Worm (Caenorhabditis elegans): ENCODE results near the gene K09E9.3.

K09E9.3 gene

DNA sequence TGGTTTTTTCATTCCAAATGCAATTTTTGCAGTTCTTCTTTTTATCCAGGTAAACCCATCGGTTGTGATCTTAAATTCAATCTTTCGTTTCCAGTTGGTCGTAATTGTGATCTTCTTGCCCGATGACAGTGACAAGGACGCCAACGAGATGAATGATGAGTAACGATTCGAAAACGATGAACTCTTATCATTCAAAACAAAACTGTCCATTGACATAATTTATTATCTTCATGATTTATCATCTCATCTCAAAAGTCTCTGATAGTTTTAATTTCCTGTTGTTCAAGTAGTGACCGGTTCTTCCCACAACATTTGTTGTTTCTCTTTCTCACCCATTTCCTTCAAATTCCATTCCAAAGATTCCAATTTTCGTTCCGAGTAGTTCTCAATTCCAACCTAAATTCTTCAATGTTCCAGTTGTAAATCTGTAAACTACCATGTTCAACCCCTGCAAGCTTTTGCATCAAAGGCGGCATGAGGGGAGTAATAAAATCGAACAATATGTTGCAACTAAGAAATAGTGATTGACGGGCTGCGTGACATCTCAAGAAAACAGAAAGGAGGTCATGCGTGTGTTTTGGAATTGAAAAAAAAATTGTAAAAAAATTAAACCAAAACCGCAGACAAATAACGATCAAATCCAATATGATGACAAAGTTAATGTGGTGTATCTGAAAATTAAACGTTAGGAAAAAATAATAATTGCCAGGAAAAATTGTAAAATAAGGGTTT is 12.7 kb upstream of the K09E9.3 start (continued):
- TF ChIP-seq mcd-1 (GFP tag; IDR thresholded peaks at IDR 0.05) (no peak), snpc-1.1 (tag; optimal IDR thresholded peaks at IDR 0.05; ENCODE audit: insufficient read depth) (no peak)

- peak; percentile 67 for TF ChIP-seq atf-7 (tag; optimal IDR thresholded peaks at IDR 0.05)
- TF ChIP-seq snpc-3.4 (tag; optimal IDR thresholded peaks at IDR 0.05), result no peak
- TF ChIP-seq nhr-80 (tag; optimal IDR thresholded peaks at IDR 0.05), result peak; percentile 39
- TF ChIP-seq sptf-2 (GFP tag; optimal IDR thresholded peaks at IDR 0.05), result no peak
These were observed 8.4 kb upstream of the K09E9.3 start for ce11 chrX:15622041-15622440.

ce11 chrX:15621001-15621400 is 7.4 kb upstream of the K09E9.3 start:
- no peak for TF ChIP-seq ZK185.1 (tag; optimal IDR thresholded peaks at IDR 0.05; ENCODE audit: poor library complexity, severe bottlenecking)
- 0 out of 2 replicates have a peak, but pooled peaks have one; percentile 30 for TF ChIP-seq ztf-25 (GFP tag; IDR thresholded peaks at IDR 0.05)
- no peak for TF ChIP-seq ztf-3 (GFP tag; optimal IDR thresholded peaks at IDR 0.05)
- TF ChIP-seq Y53F4B.3 (GFP tag; IDR thresholded peaks at IDR 0.05), result no peak
- TF ChIP-seq egrh-3 (GFP tag; IDR thresholded peaks at IDR 0.05), result peak; percentile 59; the same call in 1 of the 2 replicates
- no peak for TF ChIP-seq rpc-1 (optimal IDR thresholded peaks at IDR 0.05)
- peak; percentile 16 for TF ChIP-seq rpc-1 (tag; optimal IDR thresholded peaks at IDR 0.05)

ce11 chrX:15620200-15620599 is 6.6 kb upstream of the K09E9.3 start, which contains the start of gene K09E9.1:
Gene K09E9.1, plus strand, starts transcription at chrX:15620500.
- TF ChIP-seq let-607 (tag; optimal IDR thresholded peaks at IDR 0.05) (no peak), hlh-26 (GFP tag; conservative IDR thresholded peaks at IDR 0.05) (no peak), Y79H2A.3 (GFP tag; conservative IDR thresholded peaks at IDR 0.05) (no peak), ceh-58 (GFP tag; IDR thresholded peaks at IDR 0.05) (no peak), F10E7.11 (tag; optimal IDR thresholded peaks at IDR 0.05) (no peak), ekl-4 (GFP tag; IDR thresholded peaks at IDR 0.05) (no peak), madf-3 (GFP tag; IDR thresholded peaks at IDR 0.05) (no peak), snpc-3.4 (tag; optimal IDR thresholded peaks at IDR 0.05) (no peak), Y95B8A.8 (GFP tag; IDR thresholded peaks at IDR 0.05) (no peak), C06A6.2 (GFP tag; conservative IDR thresholded peaks at IDR 0.05) (no peak), snpc-4 (GFP tag; optimal IDR thresholded peaks at IDR 0.05) (no peak), snpc-4 (tag; optimal IDR thresholded peaks at IDR 0.05) (no peak), attf-5 (GFP tag; optimal IDR thresholded peaks at IDR 0.05) (no peak), unc-130 (GFP tag; optimal IDR thresholded peaks at IDR 0.05) (no peak), F33H1.4 (GFP tag; IDR thresholded peaks at IDR 0.05) (no peak), sptf-2 (GFP tag; optimal IDR thresholded peaks at IDR 0.05) (no peak), F52B5.7 (tag; optimal IDR thresholded peaks at IDR 0.05) (no peak), egrh-3 (GFP tag; IDR thresholded peaks at IDR 0.05) (no peak), mel-28 (tag; optimal IDR thresholded peaks at IDR 0.05; ENCODE audit: borderline replicate concordance) (no peak)

ce11 chrX:15619273-15619672 is 5.7 kb upstream of the K09E9.3 start:
- TF ChIP-seq ztf-22 (GFP tag; optimal IDR thresholded peaks at IDR 0.05), result no peak
- TF ChIP-seq tbx-9 (tag; optimal IDR thresholded peaks at IDR 0.05; ENCODE audit: borderline replicate concordance), result no peak
- no peak for TF ChIP-seq ceh-58 (GFP tag; IDR thresholded peaks at IDR 0.05)
- peak; percentile 43; the same call in 1 of the 2 replicates for TF ChIP-seq dox-1 (GFP tag; IDR thresholded peaks at IDR 0.05)
- no peak for TF ChIP-seq Y95B8A.8 (GFP tag; IDR thresholded peaks at IDR 0.05)
- TF ChIP-seq egl-44 (GFP tag; IDR thresholded peaks at IDR 0.05), result no peak
- TF ChIP-seq cebp-1 (GFP tag; IDR thresholded peaks at IDR 0.05), result no peak
- no peak for TF ChIP-seq cebp-1 (tag; optimal IDR thresholded peaks at IDR 0.05)
- TF ChIP-seq Y53G8AR.9 (GFP tag; conservative IDR thresholded peaks at IDR 0.05), result no peak
- no peak for TF ChIP-seq egrh-3 (GFP tag; IDR thresholded peaks at IDR 0.05)
- TF ChIP-seq zfh-2 (GFP tag; conservative IDR thresholded peaks at IDR 0.05), result no peak
- no peak for TF ChIP-seq ama-1 (optimal IDR thresholded peaks at IDR 0.05)
- no peak for TF ChIP-seq ama-1 (GFP tag; optimal IDR thresholded peaks at IDR 0.05)
- peak; percentile 12 for TF ChIP-seq ztf-18 (tag; optimal IDR thresholded peaks at IDR 0.05)
- no peak for TF ChIP-seq dpl-1 (GFP tag; optimal IDR thresholded peaks at IDR 0.05)
- TF ChIP-seq rec-8 (tag; optimal IDR thresholded peaks at IDR 0.05), result peak in 1 of 2 experiments; percentile 19
